Worm (Caenorhabditis elegans) whole organism, mixed stage, embryonic: Measurements from ENCODE around the gene nhr-125.

Source experiments
- cnd-1 ChIP-seq: fragments of 200-800 bp; sonication (Bioruptor generic); optimal IDR thresholded peaks from 2 replicates; lab custom pipeline; 2018; ENCODE audit warnings: mild to moderate bottlenecking, missing genetic modification characterization, missing compliant biosample characterization
- elt-1 ChIP-seq: sonication (generic microtip); optimal IDR thresholded peaks from 2 replicates; lab custom pipeline; 2017; ENCODE audit warnings: missing genetic modification characterization, mild to moderate bottlenecking, missing compliant biosample characterization, antibody characterized with exemption, moderate library complexity, borderline replicate concordance; ENCODE audit not compliant: insufficient read depth
- elt-3 ChIP-seq: fragments of 150-350 bp; optimal IDR thresholded peaks from 2 replicates; lab custom pipeline; 2014; ENCODE audit warnings: missing biosample characterization, missing genetic modification characterization
- lin-13 ChIP-seq: fragments of 150-350 bp; optimal IDR thresholded peaks from 2 replicates; lab custom pipeline; 2014; ENCODE audit warnings: missing biosample characterization, missing genetic modification characterization
- lsy-2 ChIP-seq: fragments of 150-350 bp; optimal IDR thresholded peaks from 2 replicates; lab custom pipeline; 2014; ENCODE audit warnings: missing biosample characterization, missing genetic modification characterization
- nhr-76 ChIP-seq: sonication (generic microtip); optimal IDR thresholded peaks from 2 replicates; lab custom pipeline; 2017; ENCODE audit warnings: missing biosample characterization, missing genetic modification characterization
- pha-4 ChIP-seq: fragments of 150-350 bp; optimal IDR thresholded peaks from 2 replicates; lab custom pipeline; 2018; ENCODE audit warnings: missing biosample characterization, missing genetic modification reagents, missing genetic modification characterization
- snpc-4 ChIP-seq: fragments of 150-350 bp; optimal IDR thresholded peaks from 2 replicates; lab custom pipeline; 2014; ENCODE audit warnings: missing biosample characterization, missing genetic modification characterization
- sptf-1 ChIP-seq: sonication (generic microtip); optimal IDR thresholded peaks from 2 replicates; lab custom pipeline; 2017; ENCODE audit warnings: mild to moderate bottlenecking, missing genetic modification characterization, moderate library complexity, missing compliant biosample characterization
- unc-62 ChIP-seq: fragments of 150-350 bp; optimal IDR thresholded peaks from 2 replicates; lab custom pipeline; 2014; ENCODE audit warnings: missing biosample characterization, missing genetic modification reagents, missing genetic modification characterization

ce11 chrV:4319867-4320266, 5.4 kb downstream of the nhr-125 start, which contains the start of gene ZC132.9:
- TF ChIP-seq elt-1 (tag; lab: Kevin White, UChicago), result no peak
- TF ChIP-seq cnd-1 (tag; lab: Kevin White, UChicago), result no peak
- no peak for TF ChIP-seq nhr-76 (tag; lab: Kevin White, UChicago)
- no peak for TF ChIP-seq pha-4 (tag; lab: Kevin White, UChicago)
- no peak for TF ChIP-seq unc-62 (GFP tag; lab: Kevin White, UChicago)
- TF ChIP-seq lin-13 (tag; lab: Kevin White, UChicago), result no peak
- no peak for TF ChIP-seq sptf-1 (tag; lab: Kevin White, UChicago)
- TF ChIP-seq snpc-4, result no peak
- TF ChIP-seq elt-3 (tag; lab: Kevin White, UChicago), result no peak
- no peak for TF ChIP-seq lsy-2 (tag; lab: Kevin White, UChicago)
